Worm (Caenorhabditis elegans) whole organism, L1 larva: ENCODE data around the gene K08D8.5.

Source experiments
- blmp-1 ChIP-seq: fragments of 150-350 bp; optimal IDR thresholded peaks from 2 replicates; lab custom pipeline; 2014; ENCODE audit warnings: missing biosample characterization, missing genetic modification characterization
- elt-2 ChIP-seq: sonication (generic microtip); optimal IDR thresholded peaks from 2 replicates; lab custom pipeline; 2016; ENCODE audit warnings: missing genetic modification characterization, mild to moderate bottlenecking, inconsistent platforms, missing compliant biosample characterization, missing genetic modification reagents
- elt-3 ChIP-seq, 6 experiments: fragments of 150-350 bp in 1 of 6; sonication (generic microtip); optimal IDR thresholded peaks; 2 replicates each; lab custom pipeline; 2017 to 2018; ENCODE audit warnings: missing biosample characterization in 6 of 6, missing genetic modification characterization in 6 of 6, inconsistent platforms in 1 of 6
- hlh-17 ChIP-seq: fragments of 200-800 bp; sonication (Bioruptor generic); optimal IDR thresholded peaks from 2 replicates; lab custom pipeline; 2018; ENCODE audit warnings: missing genetic modification characterization, mild to moderate bottlenecking, missing compliant biosample characterization, moderate library complexity, borderline replicate concordance
- mep-1 ChIP-seq: fragments of 150-350 bp; optimal IDR thresholded peaks from 2 replicates; lab custom pipeline; 2014; ENCODE audit warnings: missing biosample characterization, missing genetic modification characterization
- snpc-4 ChIP-seq: fragments of 150-350 bp; optimal IDR thresholded peaks from 2 replicates; lab custom pipeline; 2014; ENCODE audit warnings: missing biosample characterization, missing genetic modification characterization
- unc-62 ChIP-seq: fragments of 150-350 bp; optimal IDR thresholded peaks from 2 replicates; lab custom pipeline; 2014; ENCODE audit warnings: missing biosample characterization, missing genetic modification reagents, missing genetic modification characterization
- zag-1 ChIP-seq: fragments of 150-350 bp; optimal IDR thresholded peaks from 2 replicates; lab custom pipeline; 2014; ENCODE audit warnings: missing biosample characterization, missing genetic modification characterization

DNA sequence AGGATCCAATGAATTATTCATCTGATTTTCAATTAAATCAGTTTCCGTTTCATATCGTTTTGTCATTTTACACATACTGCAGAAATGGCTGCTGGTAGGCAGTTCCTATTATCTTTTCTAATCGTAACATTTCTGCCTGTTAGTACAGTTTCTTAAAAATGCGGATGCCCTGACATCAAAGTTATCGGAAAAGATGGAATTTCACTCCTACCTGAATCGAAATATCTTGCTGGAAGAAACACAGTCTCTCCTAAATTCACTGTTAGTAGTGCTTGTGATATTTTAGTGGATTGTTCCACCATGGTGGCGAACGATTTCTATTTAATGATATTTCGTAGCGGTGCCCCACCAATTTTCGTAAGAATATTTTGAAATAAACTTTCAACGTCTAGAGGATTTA lies 36.5 kb upstream of the K08D8.5 start, which contains the start of gene F55G11.10:
- no peak for TF ChIP-seq blmp-1
- TF ChIP-seq mep-1 (tag; lab: Kevin White, UChicago), result no peak
- TF ChIP-seq elt-3 (tag; optimal IDR thresholded peaks at IDR 0.05; lab: Kevin White, UChicago), result no peak
- TF ChIP-seq hlh-17, result no peak
- TF ChIP-seq zag-1 (tag; lab: Kevin White, UChicago), result no peak
- no peak for TF ChIP-seq elt-2 (tag; lab: Kevin White, UChicago)
- TF ChIP-seq snpc-4 (tag; lab: Kevin White, UChicago), result no peak
- no peak for TF ChIP-seq unc-62 (GFP tag; lab: Kevin White, UChicago)
